Worm (Caenorhabditis elegans) whole organism, L4 larva: ENCODE results near the gene F07G11.4.
"Not testable (repeated sequence)": the region's sequence is repeated elsewhere in the genome, so short reads cannot be mapped to it uniquely, and the experiment has no call there.

Source experiments
- F37D6.2 ChIP-seq: sonication (generic microtip); optimal IDR thresholded peaks from 2 replicates; lab custom pipeline; 2016; ENCODE audit warnings: mild to moderate bottlenecking, missing genetic modification characterization, missing compliant biosample characterization
- F44E2.7 ChIP-seq: fragments of 200-800 bp; sonication (Bioruptor generic); IDR thresholded peaks from 2 replicates; pipeline ENCODE4 v2.1.2; 2022; ENCODE audit warnings: missing genetic modification characterization, missing compliant biosample characterization
- Y75B8A.6 ChIP-seq: fragments of 200-800 bp; sonication (Bioruptor generic); IDR thresholded peaks from 2 replicates; pipeline ENCODE4 v1.3.6; 2022; ENCODE audit warnings: missing genetic modification reagents, missing genetic modification characterization, missing compliant biosample characterization
- ZK337.2 ChIP-seq: fragments of 200-800 bp; sonication (Bioruptor generic); IDR thresholded peaks from 2 replicates; pipeline ENCODE4 v1.3.6; 2022; ENCODE audit warnings: missing genetic modification reagents, missing genetic modification characterization, missing compliant biosample characterization
- ZK546.5 ChIP-seq, 2 experiments: sonication (generic microtip); optimal IDR thresholded peaks; 2 replicates each; lab custom pipeline; 2017; ENCODE audit warnings: missing biosample characterization in 2 of 2, missing genetic modification characterization in 2 of 2
- arid-1 ChIP-seq: fragments of 200-800 bp; sonication (Bioruptor generic); conservative IDR thresholded peaks from 2 replicates; pipeline ENCODE4 v1.3.6; 2022; ENCODE audit warnings: missing genetic modification reagents, missing genetic modification characterization, missing compliant biosample characterization
- ceh-28 ChIP-seq: fragments of 150-350 bp; optimal IDR thresholded peaks from 2 replicates; lab custom pipeline; 2014; ENCODE audit warnings: missing biosample characterization, missing genetic modification reagents, missing genetic modification characterization
- ceh-82 ChIP-seq: sonication (generic microtip); optimal IDR thresholded peaks from 2 replicates; lab custom pipeline; 2017; ENCODE audit warnings: missing biosample characterization, missing genetic modification characterization
- daf-19 ChIP-seq: fragments of 200-800 bp; sonication (Bioruptor generic); conservative IDR thresholded peaks from 2 replicates; pipeline ENCODE4 v1.3.6; 2022; ENCODE audit warnings: missing genetic modification characterization, missing compliant biosample characterization
- dmd-8 ChIP-seq: fragments of 200-800 bp; sonication (Bioruptor generic); IDR thresholded peaks from 2 replicates; pipeline ENCODE4 v1.3.6; 2022; ENCODE audit warnings: missing genetic modification characterization, missing compliant biosample characterization
- jun-1 ChIP-seq: fragments of 150-350 bp; optimal IDR thresholded peaks from 2 replicates; lab custom pipeline; 2014; ENCODE audit warnings: missing biosample characterization, missing genetic modification reagents, missing genetic modification characterization
- lim-7 ChIP-seq: fragments of 200-800 bp; sonication (Bioruptor generic); IDR thresholded peaks from 2 replicates; pipeline ENCODE4 v1.3.6; 2022; ENCODE audit warnings: missing genetic modification characterization, missing compliant biosample characterization
- lin-13 ChIP-seq: fragments of 150-350 bp; optimal IDR thresholded peaks from 2 replicates; lab custom pipeline; 2014; ENCODE audit warnings: missing biosample characterization, missing genetic modification reagents, missing genetic modification characterization
- lin-15B ChIP-seq: fragments of 150-350 bp; sonication (generic microtip); optimal IDR thresholded peaks from 3 replicates; lab custom pipeline; 2014; ENCODE audit warnings: missing biosample characterization, missing genetic modification characterization
- lin-29 ChIP-seq: fragments of 200-800 bp; sonication (Bioruptor generic); IDR thresholded peaks from 2 replicates; pipeline ENCODE4 v1.3.6; 2022; ENCODE audit warnings: missing genetic modification reagents, missing genetic modification characterization, missing compliant biosample characterization
- lin-38 ChIP-seq: fragments of 200-800 bp; sonication (Bioruptor generic); IDR thresholded peaks from 2 replicates; pipeline ENCODE4 v1.3.6; 2022; ENCODE audit warnings: missing genetic modification reagents, missing genetic modification characterization, missing compliant biosample characterization
- lin-39 ChIP-seq: fragments of 150-350 bp; optimal IDR thresholded peaks from 2 replicates; lab custom pipeline; 2014; ENCODE audit warnings: missing biosample characterization, missing genetic modification reagents, missing genetic modification characterization
- mxl-2 ChIP-seq: fragments of 200-800 bp; sonication (Bioruptor generic); conservative IDR thresholded peaks from 2 replicates; pipeline ENCODE4 v1.3.6; 2022; ENCODE audit warnings: missing genetic modification reagents, missing genetic modification characterization, missing compliant biosample characterization
- nhr-10 ChIP-seq: fragments of 150-350 bp; optimal IDR thresholded peaks from 2 replicates; lab custom pipeline; 2014; ENCODE audit warnings: missing biosample characterization, missing genetic modification characterization
- nhr-111 ChIP-seq: fragments of 200-800 bp; sonication (Bioruptor generic); optimal IDR thresholded peaks from 2 replicates; lab custom pipeline; 2018; ENCODE audit warnings: mild to moderate bottlenecking, missing genetic modification characterization, missing compliant biosample characterization
- nhr-237 ChIP-seq: sonication (generic microtip); optimal IDR thresholded peaks from 2 replicates; lab custom pipeline; 2017; ENCODE audit warnings: missing biosample characterization, missing genetic modification characterization
- nhr-28 ChIP-seq: fragments of 150-350 bp; optimal IDR thresholded peaks from 2 replicates; lab custom pipeline; 2014; ENCODE audit warnings: missing biosample characterization, missing genetic modification characterization
- nhr-41 ChIP-seq: fragments of 200-800 bp; sonication (Bioruptor generic); IDR thresholded peaks from 2 replicates; pipeline ENCODE4 v1.3.6; 2022; ENCODE audit warnings: missing genetic modification reagents, missing genetic modification characterization, missing compliant biosample characterization
- nhr-42 ChIP-seq: fragments of 200-800 bp; sonication (Bioruptor generic); IDR thresholded peaks from 2 replicates; pipeline ENCODE4 v1.3.6; 2022; ENCODE audit warnings: missing genetic modification characterization, missing compliant biosample characterization
- nhr-48 ChIP-seq: sonication (generic microtip); optimal IDR thresholded peaks from 2 replicates; lab custom pipeline; 2016; ENCODE audit warnings: mild to moderate bottlenecking, missing genetic modification characterization, missing compliant biosample characterization
- pha-4 ChIP-seq, 2 experiments: fragments of 150-350 bp in 1 of 2; fragments of 200-800 bp in 1 of 2; sonication (Bioruptor generic) in 1 of 2; IDR thresholded peaks in 1 of 2; optimal IDR thresholded peaks in 1 of 2; 2 replicates each; pipeline versions ENCODE4 v1.3.6 to Lab custom; 2014 to 2022; ENCODE audit warnings: missing genetic modification characterization in 2 of 2, missing genetic modification reagents in 2 of 2, missing biosample characterization in 1 of 2, missing compliant biosample characterization in 1 of 2
- pqm-1 ChIP-seq: sonication (generic microtip); optimal IDR thresholded peaks from 2 replicates; lab custom pipeline; 2017; ENCODE audit warnings: missing biosample characterization, missing genetic modification characterization
- sdz-12 ChIP-seq: fragments of 200-800 bp; sonication (Bioruptor generic); optimal IDR thresholded peaks from 2 replicates; lab custom pipeline; 2018; ENCODE audit warnings: mild to moderate bottlenecking, missing genetic modification characterization, missing compliant biosample characterization
- skn-1 ChIP-seq: fragments of 150-350 bp; optimal IDR thresholded peaks from 2 replicates; lab custom pipeline; 2014; ENCODE audit warnings: missing biosample characterization, missing genetic modification characterization
- snpc-1.2 ChIP-seq: fragments of 200-800 bp; sonication (Bioruptor generic); IDR thresholded peaks from 2 replicates; pipeline ENCODE4 v1.3.6; 2022; ENCODE audit warnings: missing genetic modification reagents, missing genetic modification characterization, missing compliant biosample characterization
- tag-97 ChIP-seq: fragments of 200-800 bp; sonication (Bioruptor generic); IDR thresholded peaks from 2 replicates; pipeline ENCODE4 v1.3.6; 2022; ENCODE audit warnings: missing genetic modification characterization, missing compliant biosample characterization
- unc-62 ChIP-seq, 3 experiments: fragments of 150-350 bp in 1 of 3; sonication (generic microtip); optimal IDR thresholded peaks in 2 of 3; peaks in 1 of 3; 1 replicate in 1 of 3; 2 replicates in 2 of 3; lab custom pipeline; 2014 to 2017; ENCODE audit warnings: missing biosample characterization in 3 of 3, missing genetic modification characterization in 3 of 3, missing genetic modification reagents in 3 of 3, missing genotype in 1 of 3
- zfp-3 ChIP-seq: fragments of 200-800 bp; sonication (Bioruptor generic); conservative IDR thresholded peaks from 2 replicates; pipeline ENCODE4 v1.3.6; 2022; ENCODE audit warnings: missing genetic modification reagents, missing genetic modification characterization, missing compliant biosample characterization

Gene F07G11.4

DNA sequence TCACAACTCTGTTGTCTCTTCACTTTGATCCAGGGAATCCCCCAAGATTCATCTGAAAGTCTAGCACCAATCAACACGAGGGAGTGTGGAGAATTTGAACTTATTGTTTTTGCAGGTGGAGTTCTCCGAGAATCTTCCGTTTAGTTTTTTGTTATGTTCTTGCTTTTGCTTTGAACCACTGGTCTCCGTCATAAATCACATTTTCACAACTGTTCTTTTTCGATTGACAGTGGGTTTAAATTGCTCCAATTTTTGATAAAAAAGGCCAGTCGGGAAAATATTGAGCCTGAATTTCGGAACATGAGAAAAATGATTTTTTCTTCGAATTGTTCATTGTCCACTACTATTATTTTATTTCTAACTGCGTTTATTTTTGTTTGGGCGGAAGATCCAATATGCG lies 26.7 kb upstream of the F07G11.4 start, which contains the start of gene F10G2.10:
Gene F10G2.10, plus strand, starts transcription at position 301 of the 400 bp plus-strand sequence.
- TF ChIP-seq unc-62 (GFP tag; optimal IDR thresholded peaks at IDR 0.05 in 1 of 2; lab: Kevin White, UChicago): peak in 1 of 2 experiments; percentile 39
- no peak for TF ChIP-seq unc-62 (tag; optimal IDR thresholded peaks at IDR 0.05; lab: Kevin White, UChicago)
- TF ChIP-seq zfp-3 (GFP tag; lab: Robert Waterston, UW): no peak
- TF ChIP-seq, all 104 proteins: peak for 1

DNA sequence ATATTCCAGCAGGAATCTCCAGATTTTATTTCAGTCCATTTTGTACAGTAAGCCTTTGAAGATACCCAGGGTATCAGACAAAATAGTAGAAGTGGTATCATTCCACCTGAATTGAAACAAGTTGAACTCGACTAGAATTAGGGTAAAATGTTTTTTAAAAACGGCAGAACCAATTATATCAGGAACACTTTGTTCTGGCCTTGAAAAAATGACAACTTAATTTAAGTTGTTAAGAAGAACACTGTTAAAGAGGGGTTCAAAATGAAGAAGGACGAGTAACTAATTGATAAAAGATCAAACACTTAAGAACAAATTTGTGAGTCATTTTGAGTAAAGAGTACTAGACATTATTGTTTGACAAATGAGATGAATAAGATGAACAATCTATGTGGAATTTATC lies 25.7 kb upstream of the F07G11.4 start, which contains the start of gene lmd-4:
Gene lmd-4, minus strand, starts transcription at position 101 of the 400 bp plus-strand sequence.
- TF ChIP-seq nhr-42 (GFP tag; lab: Robert Waterston, UW) (no peak), Y75B8A.6 (no peak), F37D6.2 (tag; lab: Kevin White, UChicago) (no peak), arid-1 (no peak), ZK337.2 (GFP tag; lab: Robert Waterston, UW) (no peak), dmd-8 (GFP tag; lab: Robert Waterston, UW) (no peak), ceh-82 (tag; lab: Kevin White, UChicago) (no peak)

DNA sequence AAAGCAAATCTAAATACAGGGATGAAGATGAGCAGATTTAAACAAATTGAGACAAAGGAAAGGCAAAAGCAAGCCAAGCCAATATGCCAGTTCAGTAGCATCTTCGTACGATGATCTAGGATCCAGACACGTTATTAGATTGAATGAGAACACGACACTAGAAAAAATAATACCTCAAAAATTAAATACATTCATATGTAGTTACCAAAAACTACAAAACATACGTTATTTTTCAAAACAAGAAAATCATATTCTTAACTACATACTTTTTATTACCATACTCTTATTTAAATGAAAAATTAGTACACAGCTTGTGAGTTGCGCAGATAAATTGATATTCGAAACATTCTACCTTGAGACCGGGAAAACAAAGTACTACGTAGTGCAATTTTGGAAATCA lies 18.1 kb upstream of the F07G11.4 start, which contains the start of gene srx-6:
Gene srx-6, minus strand, starts transcription at position 101 of the 400 bp plus-strand sequence.
- no peak for TF ChIP-seq skn-1 (tag; lab: Kevin White, UChicago)
- no peak for TF ChIP-seq sdz-12 (GFP tag; lab: Kevin White, UChicago)
- no peak for TF ChIP-seq jun-1 (tag; lab: Kevin White, UChicago)
- TF ChIP-seq nhr-10 (tag; lab: Kevin White, UChicago): no peak
- no peak for TF ChIP-seq daf-19 (GFP tag; lab: Robert Waterston, UW)
- no peak for TF ChIP-seq ceh-82 (tag; lab: Kevin White, UChicago)
- no peak for TF ChIP-seq nhr-28 (tag; lab: Kevin White, UChicago)
- no peak for TF ChIP-seq F44E2.7 (GFP tag; lab: Robert Waterston, UW)
- no peak for TF ChIP-seq lin-13 (GFP tag; lab: Kevin White, UChicago)
- no peak for TF ChIP-seq nhr-41 (GFP tag; lab: Robert Waterston, UW)
- no peak for TF ChIP-seq ZK337.2 (GFP tag; lab: Robert Waterston, UW)
- no peak for TF ChIP-seq nhr-237 (tag; lab: Kevin White, UChicago)
- no peak for TF ChIP-seq snpc-1.2 (GFP tag; lab: Robert Waterston, UW)
- TF ChIP-seq unc-62 (GFP tag; optimal IDR thresholded peaks at IDR 0.05 in 1 of 2; lab: Kevin White, UChicago): no peak
- TF ChIP-seq unc-62 (tag; optimal IDR thresholded peaks at IDR 0.05; lab: Kevin White, UChicago): no peak
- TF ChIP-seq lin-38 (GFP tag; lab: Robert Waterston, UW): no peak
- TF ChIP-seq ceh-28: no peak

DNA sequence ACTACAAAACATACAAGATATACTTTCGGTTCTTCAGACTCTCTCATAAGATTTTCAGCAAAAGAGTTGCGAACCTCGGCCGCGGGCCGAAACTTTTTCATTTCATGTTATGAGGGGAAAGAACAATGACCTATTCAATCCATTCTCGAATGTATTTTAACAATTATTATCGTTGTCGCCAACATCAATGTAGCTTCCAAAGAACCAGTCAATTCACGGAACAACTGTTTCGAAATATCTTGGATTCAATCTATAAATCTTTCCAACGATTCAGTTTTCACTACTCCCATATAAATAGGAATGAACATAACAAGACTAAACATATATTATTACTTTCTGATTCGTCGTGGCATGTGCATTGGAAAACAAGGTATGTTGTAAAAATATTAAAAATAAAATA lies 11.9 kb upstream of the F07G11.4 start, which contains the start of gene F07G11.1:
Gene F07G11.1, plus strand, starts transcription at position 301 of the 400 bp plus-strand sequence.
- no peak for TF ChIP-seq tag-97 (GFP tag; lab: Robert Waterston, UW)
- no peak for TF ChIP-seq ceh-28
- no peak for TF ChIP-seq pha-4 (GFP tag; IDR thresholded peaks at IDR 0.05; lab: Robert Waterston, UW)
- TF ChIP-seq pha-4 (tag; optimal IDR thresholded peaks at IDR 0.05; lab: Kevin White, UChicago): no peak
- no peak for TF ChIP-seq lin-29 (GFP tag; lab: Robert Waterston, UW)
- TF ChIP-seq nhr-42 (GFP tag; lab: Robert Waterston, UW): no peak
- no peak for TF ChIP-seq lin-39 (tag; lab: Kevin White, UChicago)
- TF ChIP-seq lim-7 (GFP tag; lab: Robert Waterston, UW): no peak
- TF ChIP-seq ZK546.5 (tag; optimal IDR thresholded peaks at IDR 0.05; lab: Kevin White, UChicago): no peak
- TF ChIP-seq nhr-48 (tag; lab: Kevin White, UChicago): no peak
- TF ChIP-seq lin-15B (tag; lab: Kevin White, UChicago): no peak
- no peak for TF ChIP-seq pqm-1 (tag; lab: Kevin White, UChicago)

DNA sequence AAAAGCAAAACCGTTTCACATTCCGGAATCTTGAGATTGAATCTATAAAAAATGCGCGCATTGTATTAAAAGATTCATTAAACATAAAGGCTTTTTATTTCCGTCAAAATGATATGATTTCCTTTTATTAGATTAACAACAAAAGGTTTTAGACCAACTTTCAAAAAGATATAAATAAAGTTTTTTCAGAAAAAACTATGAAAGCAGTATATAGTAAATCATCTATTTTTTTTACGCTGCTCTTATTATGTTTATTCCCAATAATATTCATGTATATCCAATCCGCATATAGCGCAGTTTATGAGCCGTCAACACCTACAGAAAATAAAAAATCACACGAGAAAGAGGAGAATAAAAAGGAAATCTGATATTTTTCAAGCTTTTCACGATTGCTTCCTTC lies 9.3 kb upstream of the F07G11.4 start, which contains the start of gene F07G11.2:
Gene F07G11.2, plus strand, starts transcription at position 301 of the 400 bp plus-strand sequence.
- not testable (repeated sequence) for TF ChIP-seq ZK546.5 (tag; optimal IDR thresholded peaks at IDR 0.05; lab: Kevin White, UChicago); nhr-111 (GFP tag; lab: Kevin White, UChicago); mxl-2 (GFP tag; lab: Robert Waterston, UW)
